Fruit fly (Drosophila melanogaster) whole organism, embryonic: ENCODE data around the gene RhoGDI.

Source experiments
- Adf1 ChIP-seq: fragments of 200-800 bp; sonication (Bioruptor generic); IDR thresholded peaks from 2 replicates; pipeline ENCODE4 v1.3.6; 2022; ENCODE audit warnings: missing biosample characterization, missing genetic modification characterization
- BEAF-32 ChIP-seq: fragments of 200-800 bp; sonication (Bioruptor generic); optimal IDR thresholded peaks from 3 replicates; lab custom pipeline; 2017; ENCODE audit warnings: missing biosample characterization, missing genetic modification characterization, mild to moderate bottlenecking, moderate library complexity, missing genetic modification reagents
- CG11456 ChIP-seq: fragments of 200-800 bp; sonication (Bioruptor generic); IDR thresholded peaks from 3 replicates; pipeline ENCODE4 v1.3.6; 2022; ENCODE audit warnings: missing biosample characterization, missing genetic modification characterization
- CG11504 ChIP-seq: fragments of 200-800 bp; sonication (Bioruptor generic); optimal IDR thresholded peaks from 3 replicates; lab custom pipeline; 2019; ENCODE audit warnings: missing biosample characterization, mild to moderate bottlenecking, missing genetic modification characterization, moderate library complexity
- CG12391 ChIP-seq: fragments of 200-800 bp; sonication (Bioruptor generic); optimal IDR thresholded peaks from 3 replicates; lab custom pipeline; 2018; ENCODE audit warnings: missing biosample characterization, mild to moderate bottlenecking, missing genetic modification characterization, moderate library complexity
- CG16779 ChIP-seq: fragments of 200-800 bp; sonication (Bioruptor generic); IDR thresholded peaks from 2 replicates; pipeline ENCODE4 v1.3.6; 2022; ENCODE audit warnings: missing biosample characterization, missing genetic modification characterization
- CG2116 ChIP-seq: fragments of 200-800 bp; sonication (Bioruptor generic); optimal IDR thresholded peaks from 3 replicates; lab custom pipeline; 2018; ENCODE audit warnings: missing biosample characterization, mild to moderate bottlenecking, missing genetic modification characterization
- CG2120 ChIP-seq: fragments of 200-800 bp; sonication (Bioruptor generic); optimal IDR thresholded peaks from 3 replicates; lab custom pipeline; 2016; ENCODE audit warnings: missing biosample characterization, missing genetic modification characterization
- CG2875 ChIP-seq: fragments of 200-800 bp; sonication (Bioruptor generic); optimal IDR thresholded peaks from 2 replicates; lab custom pipeline; 2017; ENCODE audit warnings: missing biosample characterization, mild to moderate bottlenecking, missing genetic modification characterization, missing genetic modification reagents
- CG34224 ChIP-seq: fragments of 200-800 bp; sonication (Bioruptor generic); IDR thresholded peaks from 3 replicates; pipeline ENCODE4 v1.3.6; 2022; ENCODE audit warnings: missing biosample characterization, missing genetic modification characterization; ENCODE audit not compliant: partially characterized antibody
- CG4730 ChIP-seq: fragments of 200-800 bp; sonication (Bioruptor generic); IDR thresholded peaks from 2 replicates; pipeline ENCODE4 v1.3.6; 2022; ENCODE audit warnings: missing biosample characterization, missing genetic modification characterization
- CG7556 ChIP-seq: fragments of 200-800 bp; sonication (Bioruptor generic); optimal IDR thresholded peaks from 2 replicates; lab custom pipeline; 2017; ENCODE audit warnings: missing biosample characterization, mild to moderate bottlenecking, missing genetic modification characterization
- CG8089 ChIP-seq: fragments of 200-800 bp; sonication (Bioruptor generic); optimal IDR thresholded peaks from 3 replicates; lab custom pipeline; 2016; ENCODE audit warnings: missing biosample characterization, missing genetic modification characterization
- CG9797 ChIP-seq: fragments of 200-800 bp; sonication (Bioruptor generic); optimal IDR thresholded peaks from 3 replicates; lab custom pipeline; 2018; ENCODE audit warnings: missing biosample characterization, mild to moderate bottlenecking, missing genetic modification characterization
- Dad ChIP-seq: fragments of 200-800 bp; sonication (Bioruptor generic); optimal IDR thresholded peaks from 3 replicates; lab custom pipeline; 2016; ENCODE audit warnings: missing biosample characterization, missing genetic modification characterization
- Dref ChIP-seq: fragments of 200-800 bp; sonication (Bioruptor generic); IDR thresholded peaks from 2 replicates; pipeline ENCODE4 v1.3.6; 2022; ENCODE audit warnings: missing biosample characterization, missing genetic modification characterization
- E2f2 ChIP-seq: fragments of 200-800 bp; sonication (Bioruptor generic); IDR thresholded peaks from 2 replicates; pipeline ENCODE4 v1.3.6; 2022; ENCODE audit warnings: missing biosample characterization, missing genetic modification characterization
- HmgD ChIP-seq: fragments of 200-800 bp; sonication (Bioruptor generic); optimal IDR thresholded peaks from 3 replicates; lab custom pipeline; 2016; ENCODE audit warnings: missing biosample characterization, missing genetic modification characterization
- HmgZ ChIP-seq: fragments of 200-800 bp; sonication (Bioruptor generic); optimal IDR thresholded peaks from 2 replicates; lab custom pipeline; 2018; ENCODE audit warnings: missing biosample characterization, mild to moderate bottlenecking, missing genetic modification characterization
- Hr51 ChIP-seq, 2 experiments: fragments of 200-800 bp; sonication (Bioruptor generic); optimal IDR thresholded peaks; 2 replicates in 1 of 2; 3 replicates in 1 of 2; lab custom pipeline; 2016 to 2018; ENCODE audit warnings: missing biosample characterization in 2 of 2, missing genetic modification characterization in 2 of 2, mild to moderate bottlenecking in 1 of 2, moderate library complexity in 1 of 2
- Jarid2 ChIP-seq: fragments of 200-800 bp; sonication (Bioruptor generic); optimal IDR thresholded peaks from 3 replicates; lab custom pipeline; 2017; ENCODE audit warnings: mild to moderate bottlenecking, missing biosample characterization, missing genetic modification reagents, missing genetic modification characterization
- Lim3 ChIP-seq: fragments of 200-800 bp; sonication (Bioruptor generic); IDR thresholded peaks from 2 replicates; pipeline ENCODE4 v1.3.6; 2022; ENCODE audit warnings: missing biosample characterization, missing genetic modification characterization
- Oaz ChIP-seq: fragments of 200-800 bp; sonication (Bioruptor generic); IDR thresholded peaks from 2 replicates; pipeline ENCODE4 v1.3.6; 2022; ENCODE audit warnings: missing biosample characterization, missing genetic modification characterization
- Xbp1 ChIP-seq: fragments of 200-800 bp; sonication (Bioruptor generic); optimal IDR thresholded peaks from 3 replicates; lab custom pipeline; 2016; ENCODE audit warnings: missing biosample characterization, mild to moderate bottlenecking, missing genetic modification characterization
- ac ChIP-seq: fragments of 200-800 bp; sonication (Bioruptor generic); optimal IDR thresholded peaks from 3 replicates; lab custom pipeline; 2017; ENCODE audit warnings: missing biosample characterization, mild to moderate bottlenecking, missing genetic modification characterization
- bbx ChIP-seq: fragments of 200-800 bp; sonication (Bioruptor generic); IDR thresholded peaks from 2 replicates; pipeline ENCODE4 v1.3.6; 2022; ENCODE audit warnings: missing biosample characterization, missing genetic modification characterization; ENCODE audit not compliant: partially characterized antibody
- cad ChIP-seq: fragments of >200 bp; optimal IDR thresholded peaks from 2 replicates; lab custom pipeline; 2017; ENCODE audit warnings: missing biosample characterization, missing genetic modification characterization
- chm ChIP-seq: fragments of 200-800 bp; sonication (Bioruptor generic); IDR thresholded peaks from 2 replicates; pipeline ENCODE4 v1.3.6; 2022; ENCODE audit warnings: missing biosample characterization, missing genetic modification characterization
- dm ChIP-seq: fragments of 200-800 bp; sonication (Bioruptor generic); optimal IDR thresholded peaks from 3 replicates; lab custom pipeline; 2016; ENCODE audit warnings: missing biosample characterization, missing genetic modification characterization
- dpn ChIP-seq, 2 experiments: fragments of 200-800 bp; sonication (Bioruptor generic); optimal IDR thresholded peaks; 3 replicates each; lab custom pipeline; 2016; ENCODE audit warnings: missing biosample characterization in 2 of 2, missing genetic modification characterization in 2 of 2
- eve ChIP-seq, 2 experiments: fragments of >200 bp; optimal IDR thresholded peaks; 2 replicates each; lab custom pipeline; 2017; ENCODE audit warnings: missing biosample characterization in 2 of 2, missing genetic modification characterization in 2 of 2
- fu2 ChIP-seq: fragments of 200-800 bp; sonication (Bioruptor generic); optimal IDR thresholded peaks from 2 replicates; lab custom pipeline; 2016; ENCODE audit warnings: missing biosample characterization, missing genetic modification characterization
- gt ChIP-seq: fragments of 200-800 bp; sonication (Bioruptor generic); IDR thresholded peaks from 2 replicates; pipeline ENCODE4 v1.3.6; 2022; ENCODE audit warnings: missing biosample characterization, missing genetic modification characterization
- h ChIP-seq: fragments of >200 bp; optimal IDR thresholded peaks from 2 replicates; lab custom pipeline; 2017
- hkb ChIP-seq, 2 experiments: fragments of 200-800 bp in 1 of 2; fragments of >200 bp in 1 of 2; sonication (Bioruptor generic) in 1 of 2; IDR thresholded peaks in 1 of 2; optimal IDR thresholded peaks in 1 of 2; 2 replicates each; pipeline versions ENCODE4 v1.3.6 to Lab custom; 2017 to 2022; ENCODE audit warnings: missing biosample characterization in 1 of 2, missing genetic modification characterization in 1 of 2
- jigr1 ChIP-seq: fragments of 200-800 bp; sonication (Bioruptor generic); IDR thresholded peaks from 3 replicates; pipeline ENCODE4 v1.3.6; 2022; ENCODE audit warnings: missing biosample characterization, missing genetic modification characterization
- lbe ChIP-seq: fragments of 200-800 bp; sonication (Bioruptor generic); optimal IDR thresholded peaks from 2 replicates; lab custom pipeline; 2016; ENCODE audit warnings: missing biosample characterization, mild to moderate bottlenecking, missing genetic modification characterization
- lola ChIP-seq, 3 experiments: fragments of >200 bp in 2 of 3; fragments of 200-800 bp in 1 of 3; sonication (Bioruptor generic) in 1 of 3; optimal IDR thresholded peaks; 2 replicates each; lab custom pipeline; 2017 to 2019; ENCODE audit warnings: missing biosample characterization in 3 of 3, missing genetic modification characterization in 3 of 3, mild to moderate bottlenecking in 1 of 3, moderate library complexity in 1 of 3
- nerfin-1 ChIP-seq: fragments of 200-800 bp; sonication (Bioruptor generic); optimal IDR thresholded peaks from 3 replicates; lab custom pipeline; 2019; ENCODE audit warnings: missing biosample characterization, mild to moderate bottlenecking, missing genetic modification characterization, moderate library complexity
- nom ChIP-seq: fragments of 200-800 bp; sonication (Bioruptor generic); optimal IDR thresholded peaks from 2 replicates; lab custom pipeline; 2017; ENCODE audit warnings: missing biosample characterization, missing genetic modification characterization, mild to moderate bottlenecking, moderate library complexity, missing genetic modification reagents
- peb ChIP-seq: fragments of 200-800 bp; sonication (Bioruptor generic); IDR thresholded peaks from 2 replicates; pipeline ENCODE4 v1.3.6; 2022; ENCODE audit warnings: missing biosample characterization, missing genetic modification characterization
- sisA ChIP-seq: fragments of 200-800 bp; sonication (Bioruptor generic); IDR thresholded peaks from 2 replicates; pipeline ENCODE4 v1.3.6; 2022; ENCODE audit warnings: missing biosample characterization, missing genetic modification characterization
- slp2 ChIP-seq: fragments of 200-800 bp; sonication (Bioruptor generic); optimal IDR thresholded peaks from 2 replicates; lab custom pipeline; 2016; ENCODE audit warnings: missing biosample characterization, missing genetic modification characterization
- sug ChIP-seq: fragments of 200-800 bp; optimal IDR thresholded peaks from 2 replicates; lab custom pipeline; 2019; ENCODE audit warnings: missing biosample characterization, mild to moderate bottlenecking, missing genetic modification characterization, moderate library complexity
- trem ChIP-seq: fragments of 200-800 bp; optimal IDR thresholded peaks from 3 replicates; lab custom pipeline; 2019; ENCODE audit warnings: missing biosample characterization, mild to moderate bottlenecking, missing genetic modification characterization, moderate library complexity
- tup ChIP-seq: fragments of 200-800 bp; sonication (Bioruptor generic); optimal IDR thresholded peaks from 2 replicates; lab custom pipeline; 2016; ENCODE audit warnings: missing biosample characterization, mild to moderate bottlenecking, missing genetic modification characterization, moderate library complexity
- vfl ChIP-seq: fragments of 200-800 bp; sonication (Bioruptor generic); optimal IDR thresholded peaks from 2 replicates; lab custom pipeline; 2016; ENCODE audit warnings: missing biosample characterization, missing genetic modification characterization
- vvl ChIP-seq: fragments of 200-800 bp; sonication (Bioruptor generic); IDR thresholded peaks from 2 replicates; pipeline ENCODE4 v1.3.6; 2022; ENCODE audit warnings: missing biosample characterization, missing genetic modification characterization
- wek ChIP-seq: fragments of 200-800 bp; sonication (Bioruptor generic); optimal IDR thresholded peaks from 3 replicates; lab custom pipeline; 2018; ENCODE audit warnings: missing biosample characterization, mild to moderate bottlenecking, missing genetic modification characterization, moderate library complexity
- zen ChIP-seq: fragments of 200-800 bp; sonication (Bioruptor generic); optimal IDR thresholded peaks from 3 replicates; lab custom pipeline; 2018; ENCODE audit warnings: missing biosample characterization, mild to moderate bottlenecking, missing genetic modification characterization, moderate library complexity
- zfh1 ChIP-seq: fragments of 200-800 bp; sonication (Bioruptor generic); IDR thresholded peaks from 3 replicates; pipeline ENCODE4 v1.3.6; 2022; ENCODE audit warnings: missing biosample characterization, missing genetic modification characterization

RhoGDI gene

dm6 chr3L:19910054-19910414 lies 18.5 kb upstream of the RhoGDI start, which contains the start of the genes Mi-2 and Prp3:
Mi-2 (minus strand) TSS chr3L:19910215.
Prp3 (plus strand) TSS chr3L:19910300.
- TF ChIP-seq eve (GFP tag; optimal IDR thresholded peaks at IDR 0.05; lab: Kevin White, UChicago) (no peak), CG16779 (no peak), HmgD (GFP tag; lab: Kevin White, UChicago) (peak; percentile 57), peb (no peak), CG4730 (GFP tag; lab: Robert Waterston, UW) (no peak), CG12391 (tag; lab: Kevin White, UChicago) (peak; percentile 34), slp2 (GFP tag; lab: Kevin White, UChicago) (no peak), Adf1 (GFP tag; lab: Robert Waterston, UW) (no peak), CG9797 (peak; percentile 86), lola (GFP tag; optimal IDR thresholded peaks at IDR 0.05; lab: Kevin White, UChicago) (no peak), dpn (GFP tag; optimal IDR thresholded peaks at IDR 0.05; lab: Kevin White, UChicago) (peak in 1 of 2 experiments; percentile 17), ac (GFP tag; lab: Kevin White, UChicago) (no peak), Dref (GFP tag; lab: Robert Waterston, UW) (peak; percentile 83), lbe (GFP tag; lab: Kevin White, UChicago) (no peak), E2f2 (peak; percentile 62), zen (peak; percentile 28), nerfin-1 (tag; lab: Kevin White, UChicago) (peak; percentile 53), tup (GFP tag; lab: Kevin White, UChicago) (no peak), zfh1 (peak; percentile 48; the same call in 1 of the 3 replicates), wek (GFP tag; lab: Kevin White, UChicago) (no peak), h (lab: Kevin White, UChicago) (no peak), jigr1 (GFP tag; lab: Robert Waterston, UW) (no peak), Jarid2 (GFP tag; lab: Kevin White, UChicago) (no peak), Lim3 (GFP tag; lab: Robert Waterston, UW) (no peak), gt (no peak), vvl (GFP tag; lab: Robert Waterston, UW) (peak; percentile 61; the same call in 1 of the 2 replicates), sug (tag; lab: Kevin White, UChicago) (peak; percentile 40), Hr51 (GFP tag; optimal IDR thresholded peaks at IDR 0.05; lab: Kevin White, UChicago) (no peak), vfl (GFP tag; lab: Kevin White, UChicago) (no peak), CG11504 (tag; lab: Kevin White, UChicago) (no peak), CG2120 (no peak), nom (GFP tag; lab: Kevin White, UChicago) (peak; percentile 70), sisA (GFP tag; lab: Robert Waterston, UW) (no peak), dm (GFP tag; lab: Kevin White, UChicago) (peak; percentile 81), CG11456 (GFP tag; lab: Robert Waterston, UW) (no peak), bbx (0 out of 2 replicates have a peak, but pooled peaks have one; percentile 15), chm (GFP tag; lab: Robert Waterston, UW) (0 out of 2 replicates have a peak, but pooled peaks have one; percentile 63), Oaz (GFP tag; lab: Robert Waterston, UW) (no peak), CG2116 (GFP tag; lab: Kevin White, UChicago) (peak; percentile 99), CG8089 (GFP tag; lab: Kevin White, UChicago) (no peak), cad (GFP tag; lab: Kevin White, UChicago) (no peak), BEAF-32 (GFP tag; lab: Kevin White, UChicago) (peak; percentile 46), CG2875 (GFP tag; lab: Kevin White, UChicago) (no peak), CG7556 (GFP tag; lab: Kevin White, UChicago) (no peak), Dad (no peak), Xbp1 (peak; percentile 28), trem (tag; lab: Kevin White, UChicago) (peak; percentile 51), fu2 (GFP tag; lab: Kevin White, UChicago) (no peak), hkb (optimal IDR thresholded peaks at IDR 0.05; lab: Kevin White, UChicago) (no peak), hkb (GFP tag; IDR thresholded peaks at IDR 0.05; lab: Robert Waterston, UW) (0 out of 2 replicates have a peak, but pooled peaks have one; percentile 22), CG34224 (GFP tag; lab: Robert Waterston, UW) (peak; percentile 40; the same call in 1 of the 3 replicates), HmgZ (peak; percentile 69)
